Worm (Caenorhabditis elegans) whole organism, L2 larva: ENCODE data around the gene Y43F8B.12.

Experiments
- C34F6.9 ChIP-seq: fragments of 150-350 bp; optimal IDR thresholded peaks from 2 replicates; lab custom pipeline; 2014; ENCODE audit warnings: missing biosample characterization, missing genetic modification characterization
- F13H6.1 ChIP-seq: sonication (generic microtip); optimal IDR thresholded peaks from 2 replicates; lab custom pipeline; 2016; ENCODE audit warnings: missing genetic modification characterization, missing compliant biosample characterization
- ZK546.5 ChIP-seq: sonication (generic microtip); optimal IDR thresholded peaks from 2 replicates; lab custom pipeline; 2017; ENCODE audit warnings: missing biosample characterization, missing genetic modification characterization
- aly-2 ChIP-seq: fragments of 150-350 bp; optimal IDR thresholded peaks from 2 replicates; lab custom pipeline; 2014; ENCODE audit warnings: missing biosample characterization, missing genetic modification characterization
- ama-1 ChIP-seq: fragments of 150-350 bp; optimal IDR thresholded peaks from 2 replicates; lab custom pipeline; 2018; ENCODE audit warnings: inconsistent platforms
- ceh-82 ChIP-seq: fragments of 150-350 bp; optimal IDR thresholded peaks from 2 replicates; lab custom pipeline; 2014; ENCODE audit warnings: missing biosample characterization, missing genetic modification characterization
- crh-2 ChIP-seq: sonication (generic microtip); optimal IDR thresholded peaks from 2 replicates; lab custom pipeline; 2017; ENCODE audit warnings: missing biosample characterization, missing genetic modification characterization
- dmd-4 ChIP-seq: sonication (generic microtip); optimal IDR thresholded peaks from 2 replicates; lab custom pipeline; 2017; ENCODE audit warnings: missing biosample characterization, missing genetic modification characterization
- egl-27 ChIP-seq: sonication (generic microtip); optimal IDR thresholded peaks from 3 replicates; lab custom pipeline; 2017; ENCODE audit warnings: missing biosample characterization, missing genetic modification reagents, missing genetic modification characterization
- elt-1 ChIP-seq: fragments of 150-350 bp; optimal IDR thresholded peaks from 2 replicates; lab custom pipeline; 2014; ENCODE audit warnings: missing biosample characterization, missing genetic modification characterization
- elt-3 ChIP-seq: sonication (generic microtip); optimal IDR thresholded peaks from 2 replicates; lab custom pipeline; 2017; ENCODE audit warnings: missing biosample characterization, missing genetic modification characterization
- fos-1 ChIP-seq: fragments of 150-350 bp; optimal IDR thresholded peaks from 2 replicates; lab custom pipeline; 2014; ENCODE audit warnings: missing biosample characterization, missing genetic modification characterization
- gmeb-1 ChIP-seq: fragments of 150-350 bp; optimal IDR thresholded peaks from 2 replicates; lab custom pipeline; 2014; ENCODE audit warnings: missing biosample characterization, missing genetic modification characterization
- lin-11 ChIP-seq: fragments of 150-350 bp; sonication (generic microtip); optimal IDR thresholded peaks from 2 replicates; lab custom pipeline; 2014; ENCODE audit warnings: missing biosample characterization, missing genetic modification characterization, inconsistent platforms, mixed read lengths
- lin-13 ChIP-seq: fragments of 150-350 bp; optimal IDR thresholded peaks from 2 replicates; lab custom pipeline; 2014; ENCODE audit warnings: missing biosample characterization, missing genetic modification reagents, missing genetic modification characterization
- lin-39 ChIP-seq: fragments of 150-350 bp; optimal IDR thresholded peaks from 2 replicates; lab custom pipeline; 2014; ENCODE audit warnings: missing biosample characterization, missing genetic modification reagents, missing genetic modification characterization
- lsy-2 ChIP-seq, 2 experiments: fragments of 150-350 bp in 1 of 2; sonication (generic microtip) in 1 of 2; optimal IDR thresholded peaks; 2 replicates each; lab custom pipeline; 2014 to 2017; ENCODE audit warnings: missing biosample characterization in 2 of 2, missing genetic modification characterization in 2 of 2
- mdl-1 ChIP-seq, 2 experiments: fragments of 150-350 bp in 1 of 2; sonication (generic microtip) in 1 of 2; optimal IDR thresholded peaks; 2 replicates each; lab custom pipeline; 2017; ENCODE audit warnings: missing biosample characterization in 2 of 2, missing genetic modification characterization in 2 of 2
- nhr-10 ChIP-seq: sonication (generic microtip); optimal IDR thresholded peaks from 2 replicates; lab custom pipeline; 2017; ENCODE audit warnings: missing biosample characterization, missing genetic modification characterization
- nhr-11 ChIP-seq: fragments of 150-350 bp; optimal IDR thresholded peaks from 2 replicates; lab custom pipeline; 2014; ENCODE audit warnings: missing biosample characterization, missing genetic modification characterization
- nhr-129 ChIP-seq: fragments of 150-350 bp; optimal IDR thresholded peaks from 2 replicates; lab custom pipeline; 2014; ENCODE audit warnings: missing biosample characterization, missing genetic modification characterization
- nhr-23 ChIP-seq: fragments of 150-350 bp; optimal IDR thresholded peaks from 2 replicates; lab custom pipeline; 2014; ENCODE audit warnings: missing biosample characterization, missing genetic modification reagents, missing genetic modification characterization
- nhr-237 ChIP-seq: fragments of 150-350 bp; optimal IDR thresholded peaks from 2 replicates; lab custom pipeline; 2014; ENCODE audit warnings: missing biosample characterization, missing genetic modification characterization
- nhr-25 ChIP-seq: fragments of 150-350 bp; sonication (generic microtip); optimal IDR thresholded peaks from 3 replicates; lab custom pipeline; 2014; ENCODE audit warnings: missing biosample characterization, missing genetic modification characterization
- nhr-6 ChIP-seq: fragments of 150-350 bp; optimal IDR thresholded peaks from 2 replicates; lab custom pipeline; 2014; ENCODE audit warnings: missing biosample characterization, missing genetic modification characterization
- peb-1 ChIP-seq: fragments of 150-350 bp; optimal IDR thresholded peaks from 2 replicates; lab custom pipeline; 2014; ENCODE audit warnings: missing biosample characterization, missing genetic modification characterization
- skn-1 ChIP-seq: sonication (generic microtip); optimal IDR thresholded peaks from 2 replicates; lab custom pipeline; 2017; ENCODE audit warnings: missing biosample characterization, missing genetic modification characterization
- sma-3 ChIP-seq: sonication (generic microtip); optimal IDR thresholded peaks from 2 replicates; lab custom pipeline; 2016; ENCODE audit warnings: missing genetic modification reagents, missing genetic modification characterization, missing compliant biosample characterization
- sma-9 ChIP-seq, 2 experiments: fragments of 150-350 bp in 1 of 2; sonication (generic microtip) in 1 of 2; optimal IDR thresholded peaks; 2 replicates each; lab custom pipeline; 2014 to 2016; ENCODE audit warnings: missing genetic modification characterization in 2 of 2, mild to moderate bottlenecking in 1 of 2, missing biosample characterization in 1 of 2, missing compliant biosample characterization in 1 of 2, missing genetic modification reagents in 1 of 2, moderate library complexity in 1 of 2
- unc-55 ChIP-seq: fragments of 150-350 bp; sonication (generic microtip); optimal IDR thresholded peaks from 3 replicates; lab custom pipeline; 2014; ENCODE audit warnings: missing biosample characterization, missing genetic modification reagents, missing genetic modification characterization
- unc-62 ChIP-seq: fragments of 150-350 bp; optimal IDR thresholded peaks from 2 replicates; lab custom pipeline; 2014; ENCODE audit warnings: missing biosample characterization, missing genetic modification reagents, missing genetic modification characterization
- ztf-11 ChIP-seq: sonication (generic microtip); optimal IDR thresholded peaks from 2 replicates; lab custom pipeline; 2017; ENCODE audit warnings: missing biosample characterization, missing genetic modification characterization

Gene Y43F8B.12

ce11 chrV:19462612-19463011 is 5.6 kb upstream of the Y43F8B.12 start, which contains the start of gene Y43F8B.25:
Y43F8B.25 (plus strand) TSS chrV:19462912.
- TF ChIP-seq egl-27 (tag; lab: Kevin White, UChicago) (no peak), C34F6.9 (tag; lab: Kevin White, UChicago) (no peak), nhr-129 (tag; lab: Kevin White, UChicago) (no peak), nhr-237 (tag; lab: Kevin White, UChicago) (no peak), nhr-6 (tag; lab: Kevin White, UChicago) (no peak), sma-3 (GFP tag; lab: Kevin White, UChicago) (no peak), F13H6.1 (no peak), ztf-11 (tag; lab: Kevin White, UChicago) (no peak), lin-11 (no peak), crh-2 (tag; lab: Kevin White, UChicago) (no peak), nhr-25 (tag; lab: Kevin White, UChicago) (no peak), nhr-23 (tag; lab: Kevin White, UChicago) (no peak), elt-1 (tag; lab: Kevin White, UChicago) (no peak), ama-1 (lab: Kevin White, UChicago) (no peak)

ce11 chrV:19467574-19467973 is 609 bp upstream of the Y43F8B.12 start, which contains the start of gene Y43F8B.23:
Y43F8B.23 (minus strand) TSS chrV:19467648.
- TF ChIP-seq sma-9 (GFP tag; optimal IDR thresholded peaks at IDR 0.05; lab: Kevin White, UChicago): no peak
- no peak for TF ChIP-seq sma-9 (tag; optimal IDR thresholded peaks at IDR 0.05; lab: Kevin White, UChicago)
- peak; percentile 2 for TF ChIP-seq gmeb-1 (tag; lab: Kevin White, UChicago)
- peak; percentile 14 for TF ChIP-seq crh-2 (tag; lab: Kevin White, UChicago)
- peak; percentile 92 for TF ChIP-seq fos-1
- TF ChIP-seq, all 48 proteins: peak for 3

- TF ChIP-seq egl-27 (tag; lab: Kevin White, UChicago) (no peak), ZK546.5 (tag; lab: Kevin White, UChicago) (no peak), dmd-4 (tag; lab: Kevin White, UChicago) (no peak)
- TF ChIP-seq, all 48 proteins: peak for 0
Measured at ce11 chrV:19470385-19470784, 2.2 kb downstream of the Y43F8B.12 start, which contains the start of gene Y43F8B.11. Y43F8B.11 (plus strand) TSS chrV:19470685.

ce11 chrV:19473842-19474514 is 5.8 kb downstream of the Y43F8B.12 start, which contains the start of gene Y43F8B.10:
Y43F8B.10 (plus strand) TSS chrV:19474464.
- TF ChIP-seq elt-3: no peak
- TF ChIP-seq elt-1 (tag; lab: Kevin White, UChicago): no peak
- no peak for TF ChIP-seq nhr-6 (tag; lab: Kevin White, UChicago)
- TF ChIP-seq C34F6.9 (tag; lab: Kevin White, UChicago): no peak
- TF ChIP-seq sma-9 (GFP tag; optimal IDR thresholded peaks at IDR 0.05; lab: Kevin White, UChicago): no peak
- TF ChIP-seq sma-9 (tag; optimal IDR thresholded peaks at IDR 0.05; lab: Kevin White, UChicago): no peak
- no peak for TF ChIP-seq ama-1 (lab: Kevin White, UChicago)
- no peak for TF ChIP-seq nhr-10 (tag; lab: Kevin White, UChicago)
- no peak for TF ChIP-seq nhr-11 (tag; lab: Kevin White, UChicago)
- no peak for TF ChIP-seq lin-39 (tag; lab: Kevin White, UChicago)

- TF ChIP-seq lin-39 (tag; lab: Kevin White, UChicago) (no peak), nhr-237 (tag; lab: Kevin White, UChicago) (no peak), peb-1 (tag; lab: Kevin White, UChicago) (no peak), gmeb-1 (tag; lab: Kevin White, UChicago) (no peak), nhr-23 (tag; lab: Kevin White, UChicago) (no peak), C34F6.9 (tag; lab: Kevin White, UChicago) (no peak), unc-55 (GFP tag; lab: Kevin White, UChicago) (no peak), nhr-25 (tag; lab: Kevin White, UChicago) (no peak), aly-2 (tag; lab: Kevin White, UChicago) (no peak), lsy-2 (tag; optimal IDR thresholded peaks at IDR 0.05; lab: Kevin White, UChicago) (no peak), nhr-129 (tag; lab: Kevin White, UChicago) (no peak), ceh-82 (tag; lab: Kevin White, UChicago) (no peak), unc-62 (GFP tag; lab: Kevin White, UChicago) (no peak), skn-1 (no peak), sma-9 (GFP tag; optimal IDR thresholded peaks at IDR 0.05; lab: Kevin White, UChicago) (no peak), sma-9 (tag; optimal IDR thresholded peaks at IDR 0.05; lab: Kevin White, UChicago) (no peak), mdl-1 (tag; optimal IDR thresholded peaks at IDR 0.05; lab: Kevin White, UChicago) (no peak), lin-13 (no peak)
Measured at ce11 chrV:19477302-19477701, 9.1 kb downstream of the Y43F8B.12 start.
